Fruit fly (Drosophila melanogaster): ENCODE measurements around the gene jvl.
A peak's percentile ranks its signal among the peaks of the same experiment; 100 is the strongest.

The jvl gene

DNA sequence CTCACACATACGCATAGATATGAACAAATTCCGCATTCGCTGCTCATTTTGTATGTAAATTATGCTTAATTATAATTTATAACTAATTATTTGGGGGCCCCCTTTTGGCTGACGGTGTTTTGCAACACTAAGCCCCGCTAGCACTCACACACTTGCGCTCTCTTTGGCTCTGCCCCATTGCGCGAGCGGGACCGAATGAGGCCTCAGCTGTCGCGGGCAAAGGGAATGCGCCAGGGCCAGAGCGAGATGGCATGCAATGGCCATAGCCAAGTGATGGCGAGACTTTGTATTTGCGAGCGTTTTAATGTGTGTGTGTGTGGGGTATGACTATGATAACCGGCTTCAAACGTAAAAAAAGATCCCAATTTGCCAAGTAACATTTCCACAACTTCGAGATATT, 2.3 kb upstream of the jvl start:
- no peak for TF ChIP-seq ken (GFP tag; IDR thresholded peaks at IDR 0.05)
- TF ChIP-seq D19A (tag; optimal IDR thresholded peaks at IDR 0.05), result no peak
- peak; percentile 11 for TF ChIP-seq CG12155 (GFP tag; optimal IDR thresholded peaks at IDR 0.05)
- peak; percentile 48 for TF ChIP-seq caup (GFP tag; optimal IDR thresholded peaks at IDR 0.05; ENCODE audit: severe bottlenecking)
- TF ChIP-seq CG9609 (GFP tag; optimal IDR thresholded peaks at IDR 0.05), result no peak
- peak; percentile 18 for TF ChIP-seq tap (tag; optimal IDR thresholded peaks at IDR 0.05)
- no peak for TF ChIP-seq prd (optimal IDR thresholded peaks at IDR 0.05)
- peak; percentile 37; the same call in 2 of the 3 replicates for TF ChIP-seq prd (GFP tag; IDR thresholded peaks at IDR 0.05)
- TF ChIP-seq gcm (GFP tag; optimal IDR thresholded peaks at IDR 0.05), result peak; percentile 33
- peak in 1 of 3 experiments; percentile 19 for TF ChIP-seq Stat92E (GFP tag; optimal IDR thresholded peaks at IDR 0.05)
- peak; percentile 77 for TF ChIP-seq HLHmδ (GFP tag; optimal IDR thresholded peaks at IDR 0.05)
- TF ChIP-seq fd3F (GFP tag; optimal IDR thresholded peaks at IDR 0.05), result no peak
- no peak for TF ChIP-seq CG3726 (GFP tag; IDR thresholded peaks at IDR 0.05)
- no peak for TF ChIP-seq CG17612 (GFP tag; IDR thresholded peaks at IDR 0.05)
- TF ChIP-seq CG34422 (GFP tag; IDR thresholded peaks at IDR 0.05), result peak; percentile 53; the same call in 1 of the 3 replicates
- TF ChIP-seq zf30C (GFP tag; optimal IDR thresholded peaks at IDR 0.05), result peak; percentile 16
- peak; percentile 62 for TF ChIP-seq Drgx (GFP tag; IDR thresholded peaks at IDR 0.05)
- peak; percentile 89 for TF ChIP-seq Nf-YC (tag; optimal IDR thresholded peaks at IDR 0.05)
- 0 out of 3 replicates have a peak, but pooled peaks have one; percentile 25 for TF ChIP-seq Optix (GFP tag; IDR thresholded peaks at IDR 0.05)
- TF ChIP-seq Poxn (GFP tag; IDR thresholded peaks at IDR 0.05), result no peak
- TF ChIP-seq Mad (GFP tag; optimal IDR thresholded peaks at IDR 0.05), result no peak
- no peak for TF ChIP-seq sr (GFP tag; IDR thresholded peaks at IDR 0.05)
- peak; percentile 51 for TF ChIP-seq kay (GFP tag; optimal IDR thresholded peaks at IDR 0.05)
- peak; percentile 96 for TF ChIP-seq cg (GFP tag; optimal IDR thresholded peaks at IDR 0.05)
- 0 out of 3 replicates have a peak, but pooled peaks have one; percentile 26 for TF ChIP-seq CG11695 (GFP tag; IDR thresholded peaks at IDR 0.05)
- no peak for TF ChIP-seq Hr3 (GFP tag; optimal IDR thresholded peaks at IDR 0.05)
- TF ChIP-seq her (GFP tag; optimal IDR thresholded peaks at IDR 0.05), result no peak
- no peak for TF ChIP-seq Rx (GFP tag; IDR thresholded peaks at IDR 0.05)
- no peak; the same call in 2 of the 3 replicates for TF ChIP-seq Opbp (GFP tag; IDR thresholded peaks at IDR 0.05; ENCODE audit: partially characterized antibody)
- TF ChIP-seq sqz (GFP tag; optimal IDR thresholded peaks at IDR 0.05), result peak; percentile 62
- TF ChIP-seq Atf-2 (GFP tag; optimal IDR thresholded peaks at IDR 0.05), result no peak
- peak; percentile 20 for TF ChIP-seq NfI (GFP tag; optimal IDR thresholded peaks at IDR 0.05)
- peak; percentile 53; the same call in 1 of the 2 replicates for TF ChIP-seq MBD-R2 (GFP tag; IDR thresholded peaks at IDR 0.05)
- TF ChIP-seq Antp (GFP tag; optimal IDR thresholded peaks at IDR 0.05), result no peak
- peak; percentile 82 for TF ChIP-seq CG17912 (GFP tag; optimal IDR thresholded peaks at IDR 0.05)
- TF ChIP-seq CG10267 (tag; optimal IDR thresholded peaks at IDR 0.05), result peak; percentile 78
- TF ChIP-seq kni (GFP tag; optimal IDR thresholded peaks at IDR 0.05), result peak; percentile 32
- peak; percentile 6; the same call in 1 of the 3 replicates for TF ChIP-seq row (GFP tag; IDR thresholded peaks at IDR 0.05)
- TF ChIP-seq eyg (GFP tag; optimal IDR thresholded peaks at IDR 0.05), result no peak
- peak; percentile 70 for TF ChIP-seq CG13894 (tag; optimal IDR thresholded peaks at IDR 0.05)
- peak; percentile 33; the same call in 1 of the 2 replicates for TF ChIP-seq GATAe (GFP tag; conservative IDR thresholded peaks at IDR 0.05)
- no peak for TF ChIP-seq Dek (tag; optimal IDR thresholded peaks at IDR 0.05)
- peak; percentile 54 for TF ChIP-seq Atf6 (GFP tag; IDR thresholded peaks at IDR 0.05)
- TF ChIP-seq pzg (GFP tag; optimal IDR thresholded peaks at IDR 0.05), result peak; percentile 57
- peak; percentile 99 for TF ChIP-seq abd-A (tag; optimal IDR thresholded peaks at IDR 0.05)
- 0 out of 2 replicates have a peak, but pooled peaks have one; percentile 19 for TF ChIP-seq CG14441 (GFP tag; IDR thresholded peaks at IDR 0.05)
- TF ChIP-seq CG13287 (GFP tag; IDR thresholded peaks at IDR 0.05; ENCODE audit: partially characterized antibody), result peak; percentile 54; the same call in 1 of the 2 replicates
- peak; percentile 27 for TF ChIP-seq phol (tag; optimal IDR thresholded peaks at IDR 0.05)
- TF ChIP-seq Dbx (GFP tag; IDR thresholded peaks at IDR 0.05), result peak; percentile 77; the same call in 2 of the 3 replicates
- TF ChIP-seq ewg (GFP tag; optimal IDR thresholded peaks at IDR 0.05), result peak; percentile 74

Data from whole organism, embryonic.